Fruit fly (Drosophila melanogaster): ENCODE results near the gene Nep5.

- TF ChIP-seq CG8478 (optimal IDR thresholded peaks at IDR 0.05) (no peak), CTCF (optimal IDR thresholded peaks at IDR 0.05) (no peak)
These were observed 44.3 kb downstream of the Nep5 start, which contains the start of gene CG17191 for dm6 chr3R:27019701-27020172.
